Worm (Caenorhabditis elegans): ENCODE data around the gene srt-54.

DNA sequence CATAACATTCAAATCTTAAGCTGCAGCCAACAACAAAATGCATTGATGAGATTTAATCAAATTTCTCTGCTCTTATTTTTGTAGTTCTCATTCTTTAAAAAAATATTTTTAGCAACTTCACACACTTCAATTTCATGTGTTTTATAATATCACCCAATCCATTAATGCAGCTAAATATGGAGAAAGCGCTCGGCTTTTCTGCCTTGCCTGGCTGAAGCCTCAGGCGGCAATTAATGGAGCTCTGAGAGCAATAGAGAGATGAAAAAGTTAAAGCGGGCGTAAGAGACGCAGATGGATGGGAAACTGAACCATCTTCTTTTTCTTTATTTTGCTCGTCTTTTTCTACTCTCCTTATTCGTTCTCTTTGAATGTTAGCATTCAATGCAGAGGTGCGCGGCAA, 9.3 kb upstream of the srt-54 start:
- TF ChIP-seq C08G9.2 (tag; optimal IDR thresholded peaks at IDR 0.05) (no peak), ceh-48 (tag; optimal IDR thresholded peaks at IDR 0.05) (no peak), sox-4 (tag; optimal IDR thresholded peaks at IDR 0.05) (no peak), syd-9 (tag; optimal IDR thresholded peaks at IDR 0.05) (no peak), ceh-34 (tag; optimal IDR thresholded peaks at IDR 0.05) (no peak), pqm-1 (tag; optimal IDR thresholded peaks at IDR 0.05) (no peak), che-1 (tag; optimal IDR thresholded peaks at IDR 0.05) (no peak), ceh-31 (tag; optimal IDR thresholded peaks at IDR 0.05) (no peak), sox-2 (GFP tag; IDR thresholded peaks at IDR 0.05) (no peak)
